Worm (Caenorhabditis elegans) whole organism, young adult: ENCODE results near the gene set-31.

Experiments used
- bed-2 ChIP-seq: fragments of 200-800 bp; sonication (Bioruptor generic); IDR thresholded peaks from 2 replicates; pipeline ENCODE4 v1.3.6; 2022; ENCODE audit warnings: missing genetic modification reagents, missing genetic modification characterization, missing compliant biosample characterization
- fkh-3 ChIP-seq: sonication (generic microtip); optimal IDR thresholded peaks from 2 replicates; lab custom pipeline; 2016; ENCODE audit warnings: mild to moderate bottlenecking, missing genetic modification characterization, missing compliant biosample characterization
- hrde-1 ChIP-seq: sonication (generic microtip); optimal IDR thresholded peaks from 2 replicates; lab custom pipeline; 2016; ENCODE audit warnings: missing genetic modification characterization, mild to moderate bottlenecking, missing compliant biosample characterization, moderate library complexity, missing genotype, missing genetic modification reagents, borderline replicate concordance
- lin-35 ChIP-seq, 3 experiments: fragments of 150-350 bp in 2 of 3; sonication (generic microtip) in 1 of 3; optimal IDR thresholded peaks; 2 replicates each; lab custom pipeline; 2014 to 2018; ENCODE audit warnings: missing biosample characterization in 3 of 3, missing genetic modification characterization in 3 of 3, missing genetic modification reagents in 3 of 3
- madf-8 ChIP-seq: fragments of 200-800 bp; sonication (Bioruptor generic); conservative IDR thresholded peaks from 2 replicates; pipeline ENCODE4 v1.3.6; 2022; ENCODE audit warnings: missing genetic modification reagents, missing genetic modification characterization, missing compliant biosample characterization
- nhr-179 ChIP-seq: sonication (generic microtip); optimal IDR thresholded peaks from 2 replicates; lab custom pipeline; 2016; ENCODE audit warnings: mild to moderate bottlenecking, missing genetic modification characterization, missing compliant biosample characterization
- nhr-90 ChIP-seq: sonication (generic microtip); optimal IDR thresholded peaks from 2 replicates; lab custom pipeline; 2016; ENCODE audit warnings: missing genotype, mild to moderate bottlenecking, missing genetic modification characterization, missing compliant biosample characterization
- rcor-1 ChIP-seq: fragments of 200-800 bp; sonication (Bioruptor generic); IDR thresholded peaks from 2 replicates; pipeline ENCODE4 v1.3.6; 2022; ENCODE audit warnings: missing genetic modification reagents, missing genetic modification characterization, missing compliant biosample characterization
- unc-62 ChIP-seq: fragments of 150-350 bp; optimal IDR thresholded peaks from 2 replicates; lab custom pipeline; 2014; ENCODE audit warnings: missing biosample characterization, missing genetic modification reagents, missing genetic modification characterization
- ztf-3 ChIP-seq: fragments of 200-800 bp; sonication (Bioruptor generic); optimal IDR thresholded peaks from 2 replicates; lab custom pipeline; 2018; ENCODE audit warnings: mild to moderate bottlenecking, missing genetic modification characterization, missing compliant biosample characterization

DNA sequence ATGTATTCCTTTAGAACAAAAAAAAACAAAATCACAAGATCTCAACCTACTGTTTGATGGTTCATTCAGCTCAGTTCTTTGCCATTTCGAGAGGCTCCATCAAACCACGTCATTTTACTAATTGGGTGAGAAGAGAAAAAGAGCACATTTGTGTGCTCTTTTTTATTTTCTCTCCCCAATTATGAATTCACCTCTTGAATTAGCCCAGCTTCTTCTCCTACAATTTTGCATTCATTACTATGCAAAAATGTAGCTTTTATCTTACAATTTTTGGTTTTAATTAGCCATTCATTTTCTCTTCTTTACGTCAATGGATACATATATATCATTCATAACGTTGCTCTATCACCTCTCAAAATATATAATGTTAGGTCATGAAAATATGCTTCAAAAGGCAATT is 12.1 kb upstream of the set-31 start:
- TF ChIP-seq ztf-3 (GFP tag; lab: Kevin White, UChicago) (no peak), nhr-179 (tag; lab: Kevin White, UChicago) (no peak), unc-62 (GFP tag; lab: Kevin White, UChicago) (no peak), madf-8 (GFP tag; lab: Robert Waterston, UW) (no peak), nhr-90 (no peak), lin-35 (GFP tag; optimal IDR thresholded peaks at IDR 0.05; lab: Kevin White, UChicago) (no peak), hrde-1 (no peak), fkh-3 (tag; lab: Kevin White, UChicago) (no peak), bed-2 (GFP tag; lab: Robert Waterston, UW) (no peak), rcor-1 (GFP tag; lab: Robert Waterston, UW) (no peak)
